Fruit fly (Drosophila melanogaster) whole organism, embryonic: ENCODE measurements around the gene Argk1.

Source experiments
- Atf3 ChIP-seq: fragments of 200-800 bp; sonication (Bioruptor generic); optimal IDR thresholded peaks from 3 replicates; lab custom pipeline; 2016; ENCODE audit warnings: missing biosample characterization, missing genetic modification characterization
- CG10979 ChIP-seq: fragments of 200-800 bp; sonication (Bioruptor generic); optimal IDR thresholded peaks from 2 replicates; lab custom pipeline; 2018; ENCODE audit warnings: missing biosample characterization, mild to moderate bottlenecking, missing genetic modification characterization, moderate library complexity
- CG11456 ChIP-seq: fragments of 200-800 bp; sonication (Bioruptor generic); IDR thresholded peaks from 3 replicates; pipeline ENCODE4 v1.3.6; 2022; ENCODE audit warnings: missing biosample characterization, missing genetic modification characterization
- CG1233 ChIP-seq: fragments of 200-800 bp; sonication (Bioruptor generic); optimal IDR thresholded peaks from 4 replicates; lab custom pipeline; 2018; ENCODE audit warnings: missing biosample characterization, mild to moderate bottlenecking, missing genetic modification characterization
- CG12391 ChIP-seq: fragments of 200-800 bp; sonication (Bioruptor generic); optimal IDR thresholded peaks from 3 replicates; lab custom pipeline; 2018; ENCODE audit warnings: missing biosample characterization, mild to moderate bottlenecking, missing genetic modification characterization, moderate library complexity
- CG17186 ChIP-seq: fragments of 200-800 bp; sonication (Bioruptor generic); optimal IDR thresholded peaks from 3 replicates; lab custom pipeline; 2017; ENCODE audit warnings: missing biosample characterization, missing genetic modification reagents, missing genetic modification characterization
- CG2202 ChIP-seq: fragments of 200-800 bp; sonication (Bioruptor generic); optimal IDR thresholded peaks from 2 replicates; lab custom pipeline; 2018; ENCODE audit warnings: missing biosample characterization, mild to moderate bottlenecking, missing genetic modification characterization
- CG2678 ChIP-seq: fragments of 200-800 bp; sonication (Bioruptor generic); optimal IDR thresholded peaks from 3 replicates; lab custom pipeline; 2019; ENCODE audit warnings: missing biosample characterization, mild to moderate bottlenecking, missing genetic modification characterization, moderate library complexity
- CG30403 ChIP-seq: fragments of 200-800 bp; sonication (Bioruptor generic); optimal IDR thresholded peaks from 3 replicates; lab custom pipeline; 2016; ENCODE audit warnings: missing biosample characterization, missing genetic modification characterization
- CG3995 ChIP-seq: fragments of 200-800 bp; sonication (Bioruptor generic); optimal IDR thresholded peaks from 3 replicates; lab custom pipeline; 2016; ENCODE audit warnings: missing biosample characterization, missing genetic modification characterization
- CG4424 ChIP-seq: fragments of 200-800 bp; sonication (Bioruptor generic); optimal IDR thresholded peaks from 3 replicates; lab custom pipeline; 2016; ENCODE audit warnings: missing biosample characterization, missing genetic modification characterization
- CG5953 ChIP-seq: fragments of 200-800 bp; sonication (Bioruptor generic); IDR thresholded peaks from 2 replicates; pipeline ENCODE4 v1.3.6; 2022; ENCODE audit warnings: missing biosample characterization, missing genetic modification characterization
- CG6854 ChIP-seq: fragments of 200-800 bp; sonication (Bioruptor generic); optimal IDR thresholded peaks from 3 replicates; lab custom pipeline; 2017; ENCODE audit warnings: missing biosample characterization, mild to moderate bottlenecking, missing genetic modification characterization
- CG9727 ChIP-seq: fragments of 200-800 bp; sonication (Bioruptor generic); optimal IDR thresholded peaks from 3 replicates; lab custom pipeline; 2017; ENCODE audit warnings: missing biosample characterization, mild to moderate bottlenecking, missing genetic modification characterization
- CHES-1-like ChIP-seq: fragments of 200-800 bp; sonication (Bioruptor generic); optimal IDR thresholded peaks from 2 replicates; lab custom pipeline; 2016; ENCODE audit warnings: missing biosample characterization, missing genetic modification characterization
- D19B ChIP-seq: fragments of 200-800 bp; sonication (Bioruptor generic); optimal IDR thresholded peaks from 2 replicates; lab custom pipeline; 2017; ENCODE audit warnings: missing biosample characterization, mild to moderate bottlenecking, missing genetic modification characterization
- Ets97D ChIP-seq: fragments of 200-800 bp; sonication (Bioruptor generic); optimal IDR thresholded peaks from 3 replicates; lab custom pipeline; 2016; ENCODE audit warnings: missing biosample characterization, missing genetic modification characterization
- HmgD ChIP-seq: fragments of 200-800 bp; sonication (Bioruptor generic); optimal IDR thresholded peaks from 3 replicates; lab custom pipeline; 2016; ENCODE audit warnings: missing biosample characterization, missing genetic modification characterization
- Mes4 ChIP-seq: fragments of 200-800 bp; sonication (Bioruptor generic); optimal IDR thresholded peaks from 2 replicates; lab custom pipeline; 2016; ENCODE audit warnings: missing biosample characterization, missing genetic modification characterization
- Nf-YB ChIP-seq: fragments of 200-800 bp; sonication (Bioruptor generic); optimal IDR thresholded peaks from 3 replicates; lab custom pipeline; 2019; ENCODE audit warnings: missing biosample characterization, mild to moderate bottlenecking, missing genetic modification characterization, moderate library complexity
- Optix ChIP-seq: fragments of 200-800 bp; sonication (Bioruptor generic); IDR thresholded peaks from 3 replicates; pipeline ENCODE4 v1.3.6; 2022; ENCODE audit warnings: missing biosample characterization, missing genetic modification characterization
- Sry-δ ChIP-seq: fragments of 200-800 bp; sonication (Bioruptor generic); optimal IDR thresholded peaks from 2 replicates; lab custom pipeline; 2016; ENCODE audit warnings: missing biosample characterization, missing genetic modification characterization
- Taf1 ChIP-seq: fragments of 200-800 bp; sonication (Bioruptor generic); IDR thresholded peaks from 2 replicates; pipeline ENCODE4 v1.3.6; 2022; ENCODE audit warnings: missing biosample characterization, missing genetic modification characterization
- Trl ChIP-seq, 3 experiments: fragments of >200 bp in 2 of 3; fragments of 200-800 bp in 1 of 3; sonication (Bioruptor generic) in 1 of 3; optimal IDR thresholded peaks; 2 replicates in 1 of 3; 3 replicates in 2 of 3; lab custom pipeline; 2016 to 2017; ENCODE audit warnings: missing biosample characterization in 1 of 3, missing genetic modification characterization in 1 of 3
- Xbp1 ChIP-seq: fragments of 200-800 bp; sonication (Bioruptor generic); optimal IDR thresholded peaks from 3 replicates; lab custom pipeline; 2016; ENCODE audit warnings: missing biosample characterization, mild to moderate bottlenecking, missing genetic modification characterization
- az2 ChIP-seq: fragments of 200-800 bp; sonication (Bioruptor generic); optimal IDR thresholded peaks from 3 replicates; lab custom pipeline; 2016; ENCODE audit warnings: missing biosample characterization, missing genetic modification characterization
- bigmax ChIP-seq: fragments of 200-800 bp; sonication (Bioruptor generic); optimal IDR thresholded peaks from 2 replicates; lab custom pipeline; 2018; ENCODE audit warnings: missing biosample characterization, mild to moderate bottlenecking, missing genetic modification characterization
- bsh ChIP-seq, 2 experiments: fragments of 200-800 bp; sonication (Bioruptor generic); optimal IDR thresholded peaks; 2 replicates each; lab custom pipeline; 2017 to 2018; ENCODE audit warnings: mild to moderate bottlenecking in 2 of 2, missing biosample characterization in 2 of 2, missing genetic modification characterization in 2 of 2, moderate library complexity in 1 of 2
- dmrt11E ChIP-seq: fragments of 200-800 bp; sonication (Bioruptor generic); optimal IDR thresholded peaks from 3 replicates; lab custom pipeline; 2018; ENCODE audit warnings: missing biosample characterization, mild to moderate bottlenecking, missing genetic modification characterization, moderate library complexity
- eve ChIP-seq, 2 experiments: fragments of >200 bp; optimal IDR thresholded peaks; 2 replicates each; lab custom pipeline; 2017; ENCODE audit warnings: missing biosample characterization in 2 of 2, missing genetic modification characterization in 2 of 2
- fd3F ChIP-seq: fragments of 200-800 bp; sonication (Bioruptor generic); optimal IDR thresholded peaks from 2 replicates; lab custom pipeline; 2018; ENCODE audit warnings: missing biosample characterization, mild to moderate bottlenecking, missing genetic modification characterization, moderate library complexity
- fd96Cb ChIP-seq: fragments of 200-800 bp; sonication (Bioruptor generic); optimal IDR thresholded peaks from 2 replicates; lab custom pipeline; 2018; ENCODE audit warnings: missing biosample characterization, mild to moderate bottlenecking, missing genetic modification characterization, moderate library complexity
- gsb-n ChIP-seq: fragments of 200-800 bp; sonication (Bioruptor generic); optimal IDR thresholded peaks from 3 replicates; lab custom pipeline; 2018; ENCODE audit warnings: missing biosample characterization, mild to moderate bottlenecking, missing genetic modification characterization
- hkb ChIP-seq, 2 experiments: fragments of 200-800 bp in 1 of 2; fragments of >200 bp in 1 of 2; sonication (Bioruptor generic) in 1 of 2; IDR thresholded peaks in 1 of 2; optimal IDR thresholded peaks in 1 of 2; 2 replicates each; pipeline versions ENCODE4 v1.3.6 to Lab custom; 2017 to 2022; ENCODE audit warnings: missing biosample characterization in 1 of 2, missing genetic modification characterization in 1 of 2
- kah ChIP-seq: fragments of 200-800 bp; sonication (Bioruptor generic); optimal IDR thresholded peaks from 2 replicates; lab custom pipeline; 2018; ENCODE audit warnings: missing biosample characterization, mild to moderate bottlenecking, missing genetic modification characterization
- kni ChIP-seq: fragments of 200-800 bp; sonication (Bioruptor generic); optimal IDR thresholded peaks from 3 replicates; lab custom pipeline; 2017; ENCODE audit warnings: mild to moderate bottlenecking, missing biosample characterization, missing genetic modification reagents, missing genetic modification characterization
- lola ChIP-seq, 3 experiments: fragments of >200 bp in 2 of 3; fragments of 200-800 bp in 1 of 3; sonication (Bioruptor generic) in 1 of 3; optimal IDR thresholded peaks; 2 replicates each; lab custom pipeline; 2017 to 2019; ENCODE audit warnings: missing biosample characterization in 3 of 3, missing genetic modification characterization in 3 of 3, mild to moderate bottlenecking in 1 of 3, moderate library complexity in 1 of 3
- nau ChIP-seq: fragments of 200-800 bp; sonication (Bioruptor generic); optimal IDR thresholded peaks from 3 replicates; lab custom pipeline; 2017; ENCODE audit warnings: missing biosample characterization, mild to moderate bottlenecking, missing genetic modification characterization, missing genetic modification reagents
- org-1 ChIP-seq: fragments of 200-800 bp; sonication (Bioruptor generic); optimal IDR thresholded peaks from 2 replicates; lab custom pipeline; 2017; ENCODE audit warnings: missing biosample characterization, missing genetic modification characterization
- pum ChIP-seq: fragments of 200-800 bp; sonication (Bioruptor generic); optimal IDR thresholded peaks from 2 replicates; lab custom pipeline; 2016; ENCODE audit warnings: missing biosample characterization, missing genetic modification characterization
- pzg ChIP-seq: fragments of 200-800 bp; sonication (Bioruptor generic); optimal IDR thresholded peaks from 3 replicates; lab custom pipeline; 2018; ENCODE audit warnings: missing biosample characterization, mild to moderate bottlenecking, missing genetic modification characterization, moderate library complexity
- scrt ChIP-seq: fragments of 200-800 bp; sonication (Bioruptor generic); optimal IDR thresholded peaks from 2 replicates; lab custom pipeline; 2018; ENCODE audit warnings: missing biosample characterization, mild to moderate bottlenecking, missing genetic modification characterization, moderate library complexity
- so ChIP-seq: fragments of 200-800 bp; sonication (Bioruptor generic); IDR thresholded peaks from 3 replicates; pipeline ENCODE4 v1.3.6; 2022; ENCODE audit warnings: missing biosample characterization, missing genetic modification characterization
- stwl ChIP-seq: fragments of 200-800 bp; sonication (Bioruptor generic); optimal IDR thresholded peaks from 3 replicates; lab custom pipeline; 2018; ENCODE audit warnings: missing biosample characterization, mild to moderate bottlenecking, missing genetic modification characterization, moderate library complexity
- tin ChIP-seq: fragments of 200-800 bp; sonication (Bioruptor generic); optimal IDR thresholded peaks from 3 replicates; lab custom pipeline; 2016; ENCODE audit warnings: missing biosample characterization, missing genetic modification characterization
- tup ChIP-seq: fragments of 200-800 bp; sonication (Bioruptor generic); optimal IDR thresholded peaks from 2 replicates; lab custom pipeline; 2016; ENCODE audit warnings: missing biosample characterization, mild to moderate bottlenecking, missing genetic modification characterization, moderate library complexity
- unc-4 ChIP-seq: fragments of 200-800 bp; sonication (Bioruptor generic); IDR thresholded peaks from 2 replicates; pipeline ENCODE4 v1.3.6; 2022; ENCODE audit warnings: missing biosample characterization, missing genetic modification characterization; ENCODE audit not compliant: partially characterized antibody
- vfl ChIP-seq: fragments of 200-800 bp; sonication (Bioruptor generic); optimal IDR thresholded peaks from 2 replicates; lab custom pipeline; 2016; ENCODE audit warnings: missing biosample characterization, missing genetic modification characterization
- wek ChIP-seq: fragments of 200-800 bp; sonication (Bioruptor generic); optimal IDR thresholded peaks from 3 replicates; lab custom pipeline; 2018; ENCODE audit warnings: missing biosample characterization, mild to moderate bottlenecking, missing genetic modification characterization, moderate library complexity

The Argk1 gene

dm6 chr3L:9028057-9028456 is 37.8 kb downstream of the Argk1 start (continued):
- TF ChIP-seq Xbp1 (GFP tag; lab: Kevin White, UChicago), result peak; percentile 31
- TF ChIP-seq eve (GFP tag; optimal IDR thresholded peaks at IDR 0.05; lab: Kevin White, UChicago), result peak in 1 of 2 experiments; percentile 57
- peak; percentile 67 for TF ChIP-seq CG9727 (GFP tag; lab: Kevin White, UChicago)
- TF ChIP-seq gsb-n (tag; lab: Kevin White, UChicago), result peak; percentile 38
- peak; percentile 47 for TF ChIP-seq tin (GFP tag; lab: Kevin White, UChicago)
- no peak for TF ChIP-seq nau (GFP tag; lab: Kevin White, UChicago)
- TF ChIP-seq Ets97D (GFP tag; lab: Kevin White, UChicago), result no peak
- TF ChIP-seq CG10979 (tag; lab: Kevin White, UChicago), result peak; percentile 76
- TF ChIP-seq lola (GFP tag; optimal IDR thresholded peaks at IDR 0.05; lab: Kevin White, UChicago), result peak in 1 of 3 experiments; percentile 76
- no peak for TF ChIP-seq CG1233 (GFP tag; lab: Kevin White, UChicago)
- TF ChIP-seq bigmax (GFP tag; lab: Kevin White, UChicago), result no peak
- TF ChIP-seq CG6854 (GFP tag; lab: Kevin White, UChicago), result no peak
- TF ChIP-seq CG2202 (tag; lab: Kevin White, UChicago), result peak; percentile 53
- TF ChIP-seq wek (GFP tag; lab: Kevin White, UChicago), result no peak
- TF ChIP-seq CG30403 (GFP tag; lab: Kevin White, UChicago), result peak; percentile 40
- TF ChIP-seq az2 (GFP tag; lab: Kevin White, UChicago), result peak; percentile 52
- TF ChIP-seq CG4424 (GFP tag; lab: Kevin White, UChicago), result peak; percentile 54
- TF ChIP-seq hkb (optimal IDR thresholded peaks at IDR 0.05; lab: Kevin White, UChicago), result no peak
- peak; percentile 50; the same call in 1 of the 2 replicates for TF ChIP-seq hkb (GFP tag; IDR thresholded peaks at IDR 0.05; lab: Robert Waterston, UW)
- TF ChIP-seq stwl, result no peak
- 0 out of 2 replicates have a peak, but pooled peaks have one; percentile 6 for TF ChIP-seq CG5953 (GFP tag; lab: Robert Waterston, UW)
- no peak for TF ChIP-seq Trl (optimal IDR thresholded peaks at IDR 0.05; lab: Kevin White, UChicago)
- TF ChIP-seq Trl (GFP tag; optimal IDR thresholded peaks at IDR 0.05; lab: Kevin White, UChicago), result peak; percentile 31
- peak in 1 of 2 experiments; percentile 79 for TF ChIP-seq bsh (GFP tag; optimal IDR thresholded peaks at IDR 0.05; lab: Kevin White, UChicago)
- TF ChIP-seq so (GFP tag; lab: Robert Waterston, UW), result 0 out of 3 replicates have a peak, but pooled peaks have one; percentile 10
- TF ChIP-seq tup (GFP tag; lab: Kevin White, UChicago), result no peak
- TF ChIP-seq unc-4, result no peak
- peak; percentile 68 for TF ChIP-seq CG12391
- no peak for TF ChIP-seq Sry-δ (GFP tag; lab: Kevin White, UChicago)
- no peak for TF ChIP-seq scrt
- TF ChIP-seq fd96Cb (tag; lab: Kevin White, UChicago), result peak; percentile 42
- TF ChIP-seq Atf3 (GFP tag; lab: Kevin White, UChicago), result peak; percentile 56
- TF ChIP-seq Mes4 (GFP tag; lab: Kevin White, UChicago), result peak; percentile 17
- TF ChIP-seq dmrt11E, result peak; percentile 85
- TF ChIP-seq org-1, result no peak
- TF ChIP-seq Taf1, result no peak
- TF ChIP-seq HmgD (GFP tag; lab: Kevin White, UChicago), result no peak
- no peak for TF ChIP-seq kah (GFP tag; lab: Kevin White, UChicago)
- TF ChIP-seq kni, result no peak
- TF ChIP-seq pzg (GFP tag; lab: Kevin White, UChicago), result no peak
- TF ChIP-seq D19B, result no peak
- no peak for TF ChIP-seq Nf-YB (GFP tag; lab: Kevin White, UChicago)
- no peak for TF ChIP-seq vfl (GFP tag; lab: Kevin White, UChicago)
- TF ChIP-seq pum (GFP tag; lab: Kevin White, UChicago), result peak; percentile 39
- no peak for TF ChIP-seq CG3995 (GFP tag; lab: Kevin White, UChicago)
- no peak for TF ChIP-seq Optix (GFP tag; lab: Robert Waterston, UW)
- TF ChIP-seq fd3F (GFP tag; lab: Kevin White, UChicago), result no peak
- peak; percentile 41 for TF ChIP-seq CG2678 (tag; lab: Kevin White, UChicago)
- no peak for TF ChIP-seq CG11456 (GFP tag; lab: Robert Waterston, UW)
- TF ChIP-seq CHES-1-like (GFP tag; lab: Kevin White, UChicago), result peak; percentile 1
- no peak for TF ChIP-seq CG17186 (GFP tag; lab: Kevin White, UChicago)
